Worm (Caenorhabditis elegans) whole organism, L2 larva: ENCODE results near the gene T25B9.4.

Experiments
- C34F6.9 ChIP-seq: fragments of 150-350 bp; optimal IDR thresholded peaks from 2 replicates; lab custom pipeline; 2014; ENCODE audit warnings: missing biosample characterization, missing genetic modification characterization
- F13H6.1 ChIP-seq: sonication (generic microtip); optimal IDR thresholded peaks from 2 replicates; lab custom pipeline; 2016; ENCODE audit warnings: missing genetic modification characterization, missing compliant biosample characterization
- R02D3.7 ChIP-seq: fragments of 150-350 bp; optimal IDR thresholded peaks from 2 replicates; lab custom pipeline; 2014; ENCODE audit warnings: missing biosample characterization, missing genetic modification characterization
- Y55F3AM.14 ChIP-seq: fragments of 200-800 bp; sonication (Bioruptor generic); optimal IDR thresholded peaks from 2 replicates; lab custom pipeline; 2018; ENCODE audit warnings: mild to moderate bottlenecking, missing genetic modification characterization, missing compliant biosample characterization
- ZK546.5 ChIP-seq: sonication (generic microtip); optimal IDR thresholded peaks from 2 replicates; lab custom pipeline; 2017; ENCODE audit warnings: missing biosample characterization, missing genetic modification characterization
- alr-1 ChIP-seq: fragments of 150-350 bp; optimal IDR thresholded peaks from 2 replicates; lab custom pipeline; 2014; ENCODE audit warnings: missing biosample characterization, missing genetic modification characterization
- blmp-1 ChIP-seq: sonication (generic microtip); optimal IDR thresholded peaks from 2 replicates; lab custom pipeline; 2017; ENCODE audit warnings: missing genetic modification characterization, mild to moderate bottlenecking, missing compliant biosample characterization, antibody characterized with exemption, moderate library complexity; ENCODE audit not compliant: insufficient read depth
- ceh-16 ChIP-seq: fragments of 150-350 bp; optimal IDR thresholded peaks from 2 replicates; lab custom pipeline; 2014; ENCODE audit warnings: missing biosample characterization, missing genetic modification characterization
- ceh-82 ChIP-seq: fragments of 150-350 bp; optimal IDR thresholded peaks from 2 replicates; lab custom pipeline; 2014; ENCODE audit warnings: missing biosample characterization, missing genetic modification characterization
- crh-2 ChIP-seq: sonication (generic microtip); optimal IDR thresholded peaks from 2 replicates; lab custom pipeline; 2017; ENCODE audit warnings: missing biosample characterization, missing genetic modification characterization
- dmd-4 ChIP-seq: sonication (generic microtip); optimal IDR thresholded peaks from 2 replicates; lab custom pipeline; 2017; ENCODE audit warnings: missing biosample characterization, missing genetic modification characterization
- egl-27 ChIP-seq: sonication (generic microtip); optimal IDR thresholded peaks from 3 replicates; lab custom pipeline; 2017; ENCODE audit warnings: missing biosample characterization, missing genetic modification reagents, missing genetic modification characterization
- elt-1 ChIP-seq: fragments of 150-350 bp; optimal IDR thresholded peaks from 2 replicates; lab custom pipeline; 2014; ENCODE audit warnings: missing biosample characterization, missing genetic modification characterization
- elt-3 ChIP-seq: sonication (generic microtip); optimal IDR thresholded peaks from 2 replicates; lab custom pipeline; 2017; ENCODE audit warnings: missing biosample characterization, missing genetic modification characterization
- fos-1 ChIP-seq: fragments of 150-350 bp; optimal IDR thresholded peaks from 2 replicates; lab custom pipeline; 2014; ENCODE audit warnings: missing biosample characterization, missing genetic modification characterization
- gmeb-1 ChIP-seq: fragments of 150-350 bp; optimal IDR thresholded peaks from 2 replicates; lab custom pipeline; 2014; ENCODE audit warnings: missing biosample characterization, missing genetic modification characterization
- lin-11 ChIP-seq: fragments of 150-350 bp; sonication (generic microtip); optimal IDR thresholded peaks from 2 replicates; lab custom pipeline; 2014; ENCODE audit warnings: missing biosample characterization, missing genetic modification characterization, inconsistent platforms, mixed read lengths
- lin-13 ChIP-seq: fragments of 150-350 bp; optimal IDR thresholded peaks from 2 replicates; lab custom pipeline; 2014; ENCODE audit warnings: missing biosample characterization, missing genetic modification reagents, missing genetic modification characterization
- lin-39 ChIP-seq: fragments of 150-350 bp; optimal IDR thresholded peaks from 2 replicates; lab custom pipeline; 2014; ENCODE audit warnings: missing biosample characterization, missing genetic modification reagents, missing genetic modification characterization
- lsy-2 ChIP-seq, 2 experiments: fragments of 150-350 bp in 1 of 2; sonication (generic microtip) in 1 of 2; optimal IDR thresholded peaks; 2 replicates each; lab custom pipeline; 2014 to 2017; ENCODE audit warnings: missing biosample characterization in 2 of 2, missing genetic modification characterization in 2 of 2
- mab-5 ChIP-seq: fragments of 150-350 bp; optimal IDR thresholded peaks from 2 replicates; lab custom pipeline; 2014; ENCODE audit warnings: missing biosample characterization, missing genetic modification characterization
- mbf-1 ChIP-seq: sonication (generic microtip); optimal IDR thresholded peaks from 2 replicates; lab custom pipeline; 2017; ENCODE audit warnings: missing biosample characterization, missing genetic modification characterization
- mdl-1 ChIP-seq, 2 experiments: fragments of 150-350 bp in 1 of 2; sonication (generic microtip) in 1 of 2; optimal IDR thresholded peaks; 2 replicates each; lab custom pipeline; 2017; ENCODE audit warnings: missing biosample characterization in 2 of 2, missing genetic modification characterization in 2 of 2
- nhr-10 ChIP-seq: sonication (generic microtip); optimal IDR thresholded peaks from 2 replicates; lab custom pipeline; 2017; ENCODE audit warnings: missing biosample characterization, missing genetic modification characterization
- nhr-11 ChIP-seq: fragments of 150-350 bp; optimal IDR thresholded peaks from 2 replicates; lab custom pipeline; 2014; ENCODE audit warnings: missing biosample characterization, missing genetic modification characterization
- nhr-12 ChIP-seq: fragments of 150-350 bp; optimal IDR thresholded peaks from 2 replicates; lab custom pipeline; 2014; ENCODE audit warnings: missing biosample characterization, missing genetic modification characterization
- nhr-129 ChIP-seq: fragments of 150-350 bp; optimal IDR thresholded peaks from 2 replicates; lab custom pipeline; 2014; ENCODE audit warnings: missing biosample characterization, missing genetic modification characterization
- nhr-23 ChIP-seq: fragments of 150-350 bp; optimal IDR thresholded peaks from 2 replicates; lab custom pipeline; 2014; ENCODE audit warnings: missing biosample characterization, missing genetic modification reagents, missing genetic modification characterization
- nhr-237 ChIP-seq: fragments of 150-350 bp; optimal IDR thresholded peaks from 2 replicates; lab custom pipeline; 2014; ENCODE audit warnings: missing biosample characterization, missing genetic modification characterization
- nhr-25 ChIP-seq: fragments of 150-350 bp; sonication (generic microtip); optimal IDR thresholded peaks from 3 replicates; lab custom pipeline; 2014; ENCODE audit warnings: missing biosample characterization, missing genetic modification characterization
- nhr-6 ChIP-seq: fragments of 150-350 bp; optimal IDR thresholded peaks from 2 replicates; lab custom pipeline; 2014; ENCODE audit warnings: missing biosample characterization, missing genetic modification characterization
- nhr-77 ChIP-seq: fragments of 150-350 bp; optimal IDR thresholded peaks from 2 replicates; lab custom pipeline; 2014; ENCODE audit warnings: missing biosample characterization, missing genetic modification characterization
- peb-1 ChIP-seq: fragments of 150-350 bp; optimal IDR thresholded peaks from 2 replicates; lab custom pipeline; 2014; ENCODE audit warnings: missing biosample characterization, missing genetic modification characterization
- sem-4 ChIP-seq: fragments of 150-350 bp; optimal IDR thresholded peaks from 2 replicates; lab custom pipeline; 2014; ENCODE audit warnings: missing biosample characterization, missing genetic modification reagents, missing genetic modification characterization
- skn-1 ChIP-seq: sonication (generic microtip); optimal IDR thresholded peaks from 2 replicates; lab custom pipeline; 2017; ENCODE audit warnings: missing biosample characterization, missing genetic modification characterization
- sma-3 ChIP-seq: sonication (generic microtip); optimal IDR thresholded peaks from 2 replicates; lab custom pipeline; 2016; ENCODE audit warnings: missing genetic modification reagents, missing genetic modification characterization, missing compliant biosample characterization
- sma-9 ChIP-seq, 2 experiments: fragments of 150-350 bp in 1 of 2; sonication (generic microtip) in 1 of 2; optimal IDR thresholded peaks; 2 replicates each; lab custom pipeline; 2014 to 2016; ENCODE audit warnings: missing genetic modification characterization in 2 of 2, mild to moderate bottlenecking in 1 of 2, missing biosample characterization in 1 of 2, missing compliant biosample characterization in 1 of 2, missing genetic modification reagents in 1 of 2, moderate library complexity in 1 of 2
- snpc-4 ChIP-seq: fragments of 150-350 bp; optimal IDR thresholded peaks from 2 replicates; lab custom pipeline; 2014; ENCODE audit warnings: missing biosample characterization, missing genetic modification characterization
- unc-39 ChIP-seq: fragments of 150-350 bp; optimal IDR thresholded peaks from 2 replicates; lab custom pipeline; 2014; ENCODE audit warnings: missing biosample characterization, missing genetic modification characterization
- unc-55 ChIP-seq: fragments of 150-350 bp; sonication (generic microtip); optimal IDR thresholded peaks from 3 replicates; lab custom pipeline; 2014; ENCODE audit warnings: missing biosample characterization, missing genetic modification reagents, missing genetic modification characterization
- unc-62 ChIP-seq: fragments of 150-350 bp; optimal IDR thresholded peaks from 2 replicates; lab custom pipeline; 2014; ENCODE audit warnings: missing biosample characterization, missing genetic modification reagents, missing genetic modification characterization
- zag-1 ChIP-seq: fragments of 150-350 bp; optimal IDR thresholded peaks from 2 replicates; lab custom pipeline; 2014; ENCODE audit warnings: missing biosample characterization, missing genetic modification characterization
- ztf-11 ChIP-seq: sonication (generic microtip); optimal IDR thresholded peaks from 2 replicates; lab custom pipeline; 2017; ENCODE audit warnings: missing biosample characterization, missing genetic modification characterization
- ztf-4 ChIP-seq: fragments of 150-350 bp; optimal IDR thresholded peaks from 2 replicates; lab custom pipeline; 2014; ENCODE audit warnings: missing biosample characterization, missing genetic modification characterization

Gene T25B9.4

ce11 chrIV:10718865-10719264, 38.7 kb downstream of the T25B9.4 start:
- no peak for TF ChIP-seq peb-1
- TF ChIP-seq sma-9 (GFP tag; optimal IDR thresholded peaks at IDR 0.05; lab: Kevin White, UChicago) = no peak
- TF ChIP-seq sma-9 (tag; optimal IDR thresholded peaks at IDR 0.05; lab: Kevin White, UChicago) = no peak
- no peak for TF ChIP-seq skn-1 (tag; lab: Kevin White, UChicago)
- no peak for TF ChIP-seq nhr-12
- TF ChIP-seq ztf-4 (tag; lab: Kevin White, UChicago) = no peak
- TF ChIP-seq nhr-11 (tag; lab: Kevin White, UChicago) = no peak
- no peak for TF ChIP-seq Y55F3AM.14 (GFP tag; lab: Kevin White, UChicago)
- TF ChIP-seq lin-11 (tag; lab: Kevin White, UChicago) = no peak
- TF ChIP-seq nhr-10 (tag; lab: Kevin White, UChicago) = no peak
- TF ChIP-seq nhr-23 (tag; lab: Kevin White, UChicago) = no peak
- TF ChIP-seq F13H6.1 = no peak
- no peak for TF ChIP-seq lin-39
- no peak for TF ChIP-seq alr-1 (tag; lab: Kevin White, UChicago)
- no peak for TF ChIP-seq sem-4 (tag; lab: Kevin White, UChicago)
- TF ChIP-seq elt-3 (tag; lab: Kevin White, UChicago) = no peak
- TF ChIP-seq nhr-237 = no peak
- TF ChIP-seq egl-27 = no peak
- no peak for TF ChIP-seq unc-39
- no peak for TF ChIP-seq nhr-77 (tag; lab: Kevin White, UChicago)
- TF ChIP-seq, all 48 proteins: peak for 0

- TF ChIP-seq ceh-82 (tag; lab: Kevin White, UChicago) (no peak), fos-1 (tag; lab: Kevin White, UChicago) (no peak), snpc-4 (tag; lab: Kevin White, UChicago) (no peak), elt-1 (peak; percentile 25)
- TF ChIP-seq, all 48 proteins: peak for 1
Observed at ce11 chrIV:10718075-10718474, 39.4 kb downstream of the T25B9.4 start.

- no peak for TF ChIP-seq alr-1 (tag; lab: Kevin White, UChicago)
- no peak for TF ChIP-seq ceh-82 (tag; lab: Kevin White, UChicago)
- no peak for TF ChIP-seq egl-27
- no peak for TF ChIP-seq skn-1 (tag; lab: Kevin White, UChicago)
- TF ChIP-seq snpc-4 (tag; lab: Kevin White, UChicago) = no peak
- no peak for TF ChIP-seq mab-5 (tag; lab: Kevin White, UChicago)
- no peak for TF ChIP-seq ztf-4 (tag; lab: Kevin White, UChicago)
- no peak for TF ChIP-seq sem-4 (tag; lab: Kevin White, UChicago)
- TF ChIP-seq lin-39 = no peak
- no peak for TF ChIP-seq lin-13
- TF ChIP-seq nhr-77 (tag; lab: Kevin White, UChicago) = no peak
- TF ChIP-seq ztf-11 (tag; lab: Kevin White, UChicago) = no peak
- no peak for TF ChIP-seq mbf-1
- no peak for TF ChIP-seq nhr-12
- no peak for TF ChIP-seq nhr-25 (tag; lab: Kevin White, UChicago)
- TF ChIP-seq dmd-4 = no peak
- no peak for TF ChIP-seq unc-39
- TF ChIP-seq lsy-2 (tag; optimal IDR thresholded peaks at IDR 0.05; lab: Kevin White, UChicago) = no peak
- TF ChIP-seq nhr-6 (tag; lab: Kevin White, UChicago) = no peak
Observed at ce11 chrIV:10716348-10716747, 41.2 kb downstream of the T25B9.4 start, which contains the start of gene ncx-3. Gene ncx-3 (plus strand): TSS chrIV:10716648.

- TF ChIP-seq dmd-4 (no peak), ZK546.5 (tag; lab: Kevin White, UChicago) (no peak), sma-9 (GFP tag; optimal IDR thresholded peaks at IDR 0.05; lab: Kevin White, UChicago) (peak; percentile 46), sma-9 (tag; optimal IDR thresholded peaks at IDR 0.05; lab: Kevin White, UChicago) (no peak), ceh-16 (tag; lab: Kevin White, UChicago) (no peak), nhr-6 (tag; lab: Kevin White, UChicago) (no peak), elt-3 (tag; lab: Kevin White, UChicago) (no peak), unc-55 (no peak), egl-27 (peak; percentile 21), nhr-12 (no peak), nhr-25 (tag; lab: Kevin White, UChicago) (peak; percentile 6), nhr-10 (tag; lab: Kevin White, UChicago) (no peak), nhr-11 (tag; lab: Kevin White, UChicago) (no peak), F13H6.1 (no peak), nhr-129 (peak; percentile 60), nhr-237 (no peak), unc-62 (GFP tag; lab: Kevin White, UChicago) (no peak), lin-39 (no peak), blmp-1 (no peak), nhr-23 (tag; lab: Kevin White, UChicago) (no peak), lsy-2 (tag; optimal IDR thresholded peaks at IDR 0.05; lab: Kevin White, UChicago) (no peak), snpc-4 (tag; lab: Kevin White, UChicago) (no peak), mab-5 (tag; lab: Kevin White, UChicago) (no peak), mdl-1 (tag; optimal IDR thresholded peaks at IDR 0.05; lab: Kevin White, UChicago) (no peak), R02D3.7 (tag; lab: Kevin White, UChicago) (no peak), C34F6.9 (peak; percentile 13), lin-11 (tag; lab: Kevin White, UChicago) (no peak), zag-1 (no peak), sem-4 (tag; lab: Kevin White, UChicago) (no peak), alr-1 (tag; lab: Kevin White, UChicago) (no peak), crh-2 (tag; lab: Kevin White, UChicago) (no peak), unc-39 (no peak), ztf-4 (tag; lab: Kevin White, UChicago) (no peak), gmeb-1 (peak; percentile 21), elt-1 (no peak), sma-3 (GFP tag; lab: Kevin White, UChicago) (peak; percentile 8)
Observed at ce11 chrIV:10714594-10714993, 42.9 kb downstream of the T25B9.4 start.
